Worm (Caenorhabditis elegans) whole organism, early embryonic: ENCODE measurements around the gene srz-13.

Source experiments
- tbx-11 ChIP-seq: fragments of 200-800 bp; sonication (Bioruptor generic); IDR thresholded peaks from 2 replicates; pipeline ENCODE4 v1.3.6; 2022; ENCODE audit warnings: missing genetic modification characterization, missing compliant biosample characterization
- tbx-37 ChIP-seq: fragments of 200-800 bp; sonication (Bioruptor generic); conservative IDR thresholded peaks from 2 replicates; pipeline ENCODE4 v1.3.6; 2022; ENCODE audit warnings: missing genetic modification reagents, missing genetic modification characterization, missing compliant biosample characterization

DNA sequence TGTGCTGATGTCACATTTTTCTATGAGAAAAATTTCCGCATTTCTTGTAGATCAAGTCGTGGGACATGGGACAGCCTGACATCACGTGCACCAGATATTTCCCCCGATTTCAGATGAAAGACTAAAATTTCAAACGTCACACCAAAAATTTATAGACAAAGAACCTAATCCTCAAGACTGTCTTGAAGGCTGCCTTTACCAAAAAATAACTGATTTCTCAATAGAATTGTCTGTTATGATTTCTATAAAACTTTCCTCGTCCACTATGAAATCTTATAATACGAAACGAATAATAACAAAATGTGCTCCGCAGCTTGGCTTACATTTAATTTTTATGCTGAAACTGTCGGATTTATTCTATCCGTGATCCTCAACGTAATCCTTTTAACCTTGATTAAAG is 1.9 kb upstream of the srz-13 start, which contains the start of gene str-106:
- TF ChIP-seq tbx-37 (GFP tag; lab: Robert Waterston, UW) (no peak), tbx-11 (GFP tag; lab: Robert Waterston, UW) (no peak)
